Worm (Caenorhabditis elegans) whole organism, L2 larva: ENCODE data around the gene R02F11.3.

Source experiments
- C34F6.9 ChIP-seq: fragments of 150-350 bp; optimal IDR thresholded peaks from 2 replicates; lab custom pipeline; 2014; ENCODE audit warnings: missing biosample characterization, missing genetic modification characterization
- F13H6.1 ChIP-seq: sonication (generic microtip); optimal IDR thresholded peaks from 2 replicates; lab custom pipeline; 2016; ENCODE audit warnings: missing genetic modification characterization, missing compliant biosample characterization
- R02D3.7 ChIP-seq: fragments of 150-350 bp; optimal IDR thresholded peaks from 2 replicates; lab custom pipeline; 2014; ENCODE audit warnings: missing biosample characterization, missing genetic modification characterization
- Y55F3AM.14 ChIP-seq: fragments of 200-800 bp; sonication (Bioruptor generic); optimal IDR thresholded peaks from 2 replicates; lab custom pipeline; 2018; ENCODE audit warnings: mild to moderate bottlenecking, missing genetic modification characterization, missing compliant biosample characterization
- alr-1 ChIP-seq: fragments of 150-350 bp; optimal IDR thresholded peaks from 2 replicates; lab custom pipeline; 2014; ENCODE audit warnings: missing biosample characterization, missing genetic modification characterization
- aly-2 ChIP-seq: fragments of 150-350 bp; optimal IDR thresholded peaks from 2 replicates; lab custom pipeline; 2014; ENCODE audit warnings: missing biosample characterization, missing genetic modification characterization
- ama-1 ChIP-seq: fragments of 150-350 bp; optimal IDR thresholded peaks from 2 replicates; lab custom pipeline; 2018; ENCODE audit warnings: inconsistent platforms
- ceh-16 ChIP-seq: fragments of 150-350 bp; optimal IDR thresholded peaks from 2 replicates; lab custom pipeline; 2014; ENCODE audit warnings: missing biosample characterization, missing genetic modification characterization
- ceh-82 ChIP-seq: fragments of 150-350 bp; optimal IDR thresholded peaks from 2 replicates; lab custom pipeline; 2014; ENCODE audit warnings: missing biosample characterization, missing genetic modification characterization
- crh-2 ChIP-seq: sonication (generic microtip); optimal IDR thresholded peaks from 2 replicates; lab custom pipeline; 2017; ENCODE audit warnings: missing biosample characterization, missing genetic modification characterization
- dmd-4 ChIP-seq: sonication (generic microtip); optimal IDR thresholded peaks from 2 replicates; lab custom pipeline; 2017; ENCODE audit warnings: missing biosample characterization, missing genetic modification characterization
- egl-27 ChIP-seq: sonication (generic microtip); optimal IDR thresholded peaks from 3 replicates; lab custom pipeline; 2017; ENCODE audit warnings: missing biosample characterization, missing genetic modification reagents, missing genetic modification characterization
- elt-1 ChIP-seq: fragments of 150-350 bp; optimal IDR thresholded peaks from 2 replicates; lab custom pipeline; 2014; ENCODE audit warnings: missing biosample characterization, missing genetic modification characterization
- fos-1 ChIP-seq: fragments of 150-350 bp; optimal IDR thresholded peaks from 2 replicates; lab custom pipeline; 2014; ENCODE audit warnings: missing biosample characterization, missing genetic modification characterization
- lin-11 ChIP-seq: fragments of 150-350 bp; sonication (generic microtip); optimal IDR thresholded peaks from 2 replicates; lab custom pipeline; 2014; ENCODE audit warnings: missing biosample characterization, missing genetic modification characterization, inconsistent platforms, mixed read lengths
- lin-13 ChIP-seq: fragments of 150-350 bp; optimal IDR thresholded peaks from 2 replicates; lab custom pipeline; 2014; ENCODE audit warnings: missing biosample characterization, missing genetic modification reagents, missing genetic modification characterization
- lin-39 ChIP-seq: fragments of 150-350 bp; optimal IDR thresholded peaks from 2 replicates; lab custom pipeline; 2014; ENCODE audit warnings: missing biosample characterization, missing genetic modification reagents, missing genetic modification characterization
- lsy-2 ChIP-seq, 2 experiments: fragments of 150-350 bp in 1 of 2; sonication (generic microtip) in 1 of 2; optimal IDR thresholded peaks; 2 replicates each; lab custom pipeline; 2014 to 2017; ENCODE audit warnings: missing biosample characterization in 2 of 2, missing genetic modification characterization in 2 of 2
- mab-5 ChIP-seq: fragments of 150-350 bp; optimal IDR thresholded peaks from 2 replicates; lab custom pipeline; 2014; ENCODE audit warnings: missing biosample characterization, missing genetic modification characterization
- mbf-1 ChIP-seq: sonication (generic microtip); optimal IDR thresholded peaks from 2 replicates; lab custom pipeline; 2017; ENCODE audit warnings: missing biosample characterization, missing genetic modification characterization
- mdl-1 ChIP-seq, 2 experiments: fragments of 150-350 bp in 1 of 2; sonication (generic microtip) in 1 of 2; optimal IDR thresholded peaks; 2 replicates each; lab custom pipeline; 2017; ENCODE audit warnings: missing biosample characterization in 2 of 2, missing genetic modification characterization in 2 of 2
- nhr-10 ChIP-seq: sonication (generic microtip); optimal IDR thresholded peaks from 2 replicates; lab custom pipeline; 2017; ENCODE audit warnings: missing biosample characterization, missing genetic modification characterization
- nhr-11 ChIP-seq: fragments of 150-350 bp; optimal IDR thresholded peaks from 2 replicates; lab custom pipeline; 2014; ENCODE audit warnings: missing biosample characterization, missing genetic modification characterization
- nhr-129 ChIP-seq: fragments of 150-350 bp; optimal IDR thresholded peaks from 2 replicates; lab custom pipeline; 2014; ENCODE audit warnings: missing biosample characterization, missing genetic modification characterization
- nhr-21 ChIP-seq: fragments of 150-350 bp; optimal IDR thresholded peaks from 2 replicates; lab custom pipeline; 2014; ENCODE audit warnings: missing biosample characterization, missing genetic modification characterization
- nhr-23 ChIP-seq: fragments of 150-350 bp; optimal IDR thresholded peaks from 2 replicates; lab custom pipeline; 2014; ENCODE audit warnings: missing biosample characterization, missing genetic modification reagents, missing genetic modification characterization
- nhr-237 ChIP-seq: fragments of 150-350 bp; optimal IDR thresholded peaks from 2 replicates; lab custom pipeline; 2014; ENCODE audit warnings: missing biosample characterization, missing genetic modification characterization
- nhr-25 ChIP-seq: fragments of 150-350 bp; sonication (generic microtip); optimal IDR thresholded peaks from 3 replicates; lab custom pipeline; 2014; ENCODE audit warnings: missing biosample characterization, missing genetic modification characterization
- nhr-6 ChIP-seq: fragments of 150-350 bp; optimal IDR thresholded peaks from 2 replicates; lab custom pipeline; 2014; ENCODE audit warnings: missing biosample characterization, missing genetic modification characterization
- nhr-77 ChIP-seq: fragments of 150-350 bp; optimal IDR thresholded peaks from 2 replicates; lab custom pipeline; 2014; ENCODE audit warnings: missing biosample characterization, missing genetic modification characterization
- peb-1 ChIP-seq: fragments of 150-350 bp; optimal IDR thresholded peaks from 2 replicates; lab custom pipeline; 2014; ENCODE audit warnings: missing biosample characterization, missing genetic modification characterization
- sem-4 ChIP-seq: fragments of 150-350 bp; optimal IDR thresholded peaks from 2 replicates; lab custom pipeline; 2014; ENCODE audit warnings: missing biosample characterization, missing genetic modification reagents, missing genetic modification characterization
- skn-1 ChIP-seq: sonication (generic microtip); optimal IDR thresholded peaks from 2 replicates; lab custom pipeline; 2017; ENCODE audit warnings: missing biosample characterization, missing genetic modification characterization
- sma-3 ChIP-seq: sonication (generic microtip); optimal IDR thresholded peaks from 2 replicates; lab custom pipeline; 2016; ENCODE audit warnings: missing genetic modification reagents, missing genetic modification characterization, missing compliant biosample characterization
- sma-9 ChIP-seq, 2 experiments: fragments of 150-350 bp in 1 of 2; sonication (generic microtip) in 1 of 2; optimal IDR thresholded peaks; 2 replicates each; lab custom pipeline; 2014 to 2016; ENCODE audit warnings: missing genetic modification characterization in 2 of 2, mild to moderate bottlenecking in 1 of 2, missing biosample characterization in 1 of 2, missing compliant biosample characterization in 1 of 2, missing genetic modification reagents in 1 of 2, moderate library complexity in 1 of 2
- snpc-4 ChIP-seq: fragments of 150-350 bp; optimal IDR thresholded peaks from 2 replicates; lab custom pipeline; 2014; ENCODE audit warnings: missing biosample characterization, missing genetic modification characterization
- unc-39 ChIP-seq: fragments of 150-350 bp; optimal IDR thresholded peaks from 2 replicates; lab custom pipeline; 2014; ENCODE audit warnings: missing biosample characterization, missing genetic modification characterization
- unc-62 ChIP-seq: fragments of 150-350 bp; optimal IDR thresholded peaks from 2 replicates; lab custom pipeline; 2014; ENCODE audit warnings: missing biosample characterization, missing genetic modification reagents, missing genetic modification characterization
- zag-1 ChIP-seq: fragments of 150-350 bp; optimal IDR thresholded peaks from 2 replicates; lab custom pipeline; 2014; ENCODE audit warnings: missing biosample characterization, missing genetic modification characterization
- ztf-1 ChIP-seq: fragments of 200-800 bp; sonication (Bioruptor generic); conservative IDR thresholded peaks from 2 replicates; pipeline ENCODE4 v1.3.6; 2022; ENCODE audit warnings: missing genetic modification characterization, missing compliant biosample characterization
- ztf-11 ChIP-seq: sonication (generic microtip); optimal IDR thresholded peaks from 2 replicates; lab custom pipeline; 2017; ENCODE audit warnings: missing biosample characterization, missing genetic modification characterization
- ztf-4 ChIP-seq: fragments of 150-350 bp; optimal IDR thresholded peaks from 2 replicates; lab custom pipeline; 2014; ENCODE audit warnings: missing biosample characterization, missing genetic modification characterization

The R02F11.3 gene

ce11 chrV:4820601-4821000 lies 14.9 kb upstream of the R02F11.3 start:
- TF ChIP-seq lsy-2 (tag; optimal IDR thresholded peaks at IDR 0.05; lab: Kevin White, UChicago): peak in 1 of 2 experiments; percentile 12
- TF ChIP-seq nhr-21 (tag; lab: Kevin White, UChicago): no peak
- TF ChIP-seq sma-9 (GFP tag; optimal IDR thresholded peaks at IDR 0.05; lab: Kevin White, UChicago): no peak
- TF ChIP-seq sma-9 (tag; optimal IDR thresholded peaks at IDR 0.05; lab: Kevin White, UChicago): no peak
- TF ChIP-seq mdl-1 (tag; optimal IDR thresholded peaks at IDR 0.05; lab: Kevin White, UChicago): peak in 1 of 2 experiments; percentile 22
- TF ChIP-seq ztf-1 (GFP tag; lab: Robert Waterston, UW): no peak
- TF ChIP-seq zag-1 (tag; lab: Kevin White, UChicago): no peak
- TF ChIP-seq unc-62 (GFP tag; lab: Kevin White, UChicago): no peak
- no peak for TF ChIP-seq sem-4 (tag; lab: Kevin White, UChicago)
- TF ChIP-seq C34F6.9: peak; percentile 10
- no peak for TF ChIP-seq sma-3 (GFP tag; lab: Kevin White, UChicago)
- TF ChIP-seq crh-2: peak; percentile 28
- no peak for TF ChIP-seq R02D3.7 (tag; lab: Kevin White, UChicago)
- no peak for TF ChIP-seq lin-11 (tag; lab: Kevin White, UChicago)
- no peak for TF ChIP-seq dmd-4 (tag; lab: Kevin White, UChicago)
- no peak for TF ChIP-seq ztf-11 (tag; lab: Kevin White, UChicago)
- no peak for TF ChIP-seq nhr-237 (tag; lab: Kevin White, UChicago)
- no peak for TF ChIP-seq Y55F3AM.14 (GFP tag; lab: Kevin White, UChicago)
- peak; percentile 38 for TF ChIP-seq nhr-129 (tag; lab: Kevin White, UChicago)
- peak; percentile 15 for TF ChIP-seq fos-1 (tag; lab: Kevin White, UChicago)
- no peak for TF ChIP-seq elt-1 (tag; lab: Kevin White, UChicago)
- TF ChIP-seq ztf-4 (tag; lab: Kevin White, UChicago): peak; percentile 50
- no peak for TF ChIP-seq lin-39
- TF ChIP-seq nhr-25 (tag; lab: Kevin White, UChicago): peak; percentile 32
- TF ChIP-seq skn-1 (tag; lab: Kevin White, UChicago): no peak
- TF ChIP-seq nhr-23: no peak
- TF ChIP-seq egl-27: no peak
- no peak for TF ChIP-seq nhr-6
- TF ChIP-seq alr-1 (tag; lab: Kevin White, UChicago): no peak
- TF ChIP-seq nhr-77 (tag; lab: Kevin White, UChicago): no peak
- TF ChIP-seq, all 48 proteins: peak for 8

- no peak for TF ChIP-seq nhr-23
- no peak for TF ChIP-seq nhr-77 (tag; lab: Kevin White, UChicago)
- TF ChIP-seq sma-9 (GFP tag; optimal IDR thresholded peaks at IDR 0.05; lab: Kevin White, UChicago): no peak
- TF ChIP-seq sma-9 (tag; optimal IDR thresholded peaks at IDR 0.05; lab: Kevin White, UChicago): no peak
- no peak for TF ChIP-seq Y55F3AM.14 (GFP tag; lab: Kevin White, UChicago)
- no peak for TF ChIP-seq ztf-4 (tag; lab: Kevin White, UChicago)
- no peak for TF ChIP-seq peb-1
- no peak for TF ChIP-seq unc-39 (tag; lab: Kevin White, UChicago)
- no peak for TF ChIP-seq mab-5
- TF ChIP-seq nhr-237 (tag; lab: Kevin White, UChicago): no peak
- no peak for TF ChIP-seq ztf-1 (GFP tag; lab: Robert Waterston, UW)
- TF ChIP-seq mbf-1 (tag; lab: Kevin White, UChicago): no peak
- no peak for TF ChIP-seq sma-3 (GFP tag; lab: Kevin White, UChicago)
- TF ChIP-seq ceh-82 (tag; lab: Kevin White, UChicago): no peak
- TF ChIP-seq nhr-129 (tag; lab: Kevin White, UChicago): no peak
- no peak for TF ChIP-seq aly-2 (tag; lab: Kevin White, UChicago)
- no peak for TF ChIP-seq ztf-11 (tag; lab: Kevin White, UChicago)
- TF ChIP-seq nhr-10 (tag; lab: Kevin White, UChicago): no peak
- no peak for TF ChIP-seq lsy-2 (tag; optimal IDR thresholded peaks at IDR 0.05; lab: Kevin White, UChicago)
- no peak for TF ChIP-seq dmd-4 (tag; lab: Kevin White, UChicago)
- no peak for TF ChIP-seq nhr-11 (tag; lab: Kevin White, UChicago)
Observed at ce11 chrV:4818563-4818962, 12.8 kb upstream of the R02F11.3 start, which contains the start of gene ccep-97. Gene ccep-97 (minus strand): TSS chrV:4818663.

- TF ChIP-seq egl-27 (no peak), nhr-21 (tag; lab: Kevin White, UChicago) (no peak), nhr-6 (no peak), nhr-11 (tag; lab: Kevin White, UChicago) (no peak), lin-13 (GFP tag; lab: Kevin White, UChicago) (no peak), F13H6.1 (tag; lab: Kevin White, UChicago) (no peak), ztf-11 (tag; lab: Kevin White, UChicago) (no peak), ceh-16 (no peak), ama-1 (lab: Kevin White, UChicago) (no peak), mdl-1 (tag; optimal IDR thresholded peaks at IDR 0.05; lab: Kevin White, UChicago) (no peak), nhr-10 (tag; lab: Kevin White, UChicago) (no peak), snpc-4 (tag; lab: Kevin White, UChicago) (no peak), dmd-4 (tag; lab: Kevin White, UChicago) (no peak), R02D3.7 (tag; lab: Kevin White, UChicago) (no peak)
Observed at ce11 chrV:4813825-4814224, 8.1 kb upstream of the R02F11.3 start.
